Fruit fly (Drosophila melanogaster) whole organism, pupa: ENCODE measurements around the gene CG13898.
A peak's percentile ranks its signal among the peaks of the same experiment; 100 is the strongest.

Experiments
- CG10348 ChIP-seq: fragments of 200-800 bp; sonication (Bioruptor generic); IDR thresholded peaks from 2 replicates; pipeline ENCODE4 v1.3.6; 2022; ENCODE audit warnings: missing biosample characterization, missing genetic modification characterization
- CG12605 ChIP-seq: fragments of 200-800 bp; sonication (Bioruptor generic); IDR thresholded peaks from 2 replicates; pipeline ENCODE4 v1.3.6; 2022; ENCODE audit warnings: missing biosample characterization, missing genetic modification characterization
- CG13204 ChIP-seq: fragments of 200-800 bp; sonication (Bioruptor generic); optimal IDR thresholded peaks from 2 replicates; lab custom pipeline; 2018; ENCODE audit warnings: missing biosample characterization, mild to moderate bottlenecking, missing genetic modification characterization, moderate library complexity
- CG14655 ChIP-seq: fragments of 200-800 bp; sonication (Bioruptor generic); optimal IDR thresholded peaks from 3 replicates; lab custom pipeline; 2017; ENCODE audit warnings: mild to moderate bottlenecking, missing biosample characterization, missing genetic modification reagents, missing genetic modification characterization
- CG15710 ChIP-seq: fragments of 200-800 bp; sonication (Bioruptor generic); optimal IDR thresholded peaks from 2 replicates; lab custom pipeline; 2018; ENCODE audit warnings: missing biosample characterization, mild to moderate bottlenecking, missing genetic modification characterization, moderate library complexity
- CG17806 ChIP-seq: fragments of 200-800 bp; sonication (Bioruptor generic); optimal IDR thresholded peaks from 2 replicates; lab custom pipeline; 2018; ENCODE audit warnings: missing biosample characterization, mild to moderate bottlenecking, missing genetic modification characterization, moderate library complexity
- CG32121 ChIP-seq: fragments of 200-800 bp; sonication (Bioruptor generic); IDR thresholded peaks from 2 replicates; pipeline ENCODE4 v1.3.6; 2022; ENCODE audit warnings: missing biosample characterization, missing genetic modification characterization
- CG34367 ChIP-seq: fragments of 200-800 bp; sonication (Bioruptor generic); optimal IDR thresholded peaks from 2 replicates; lab custom pipeline; 2018; ENCODE audit warnings: missing biosample characterization, mild to moderate bottlenecking, missing genetic modification characterization
- CG4496 ChIP-seq: fragments of 200-800 bp; sonication (Bioruptor generic); IDR thresholded peaks from 3 replicates; pipeline ENCODE4 v1.3.6; 2022; ENCODE audit warnings: missing biosample characterization, missing genetic modification characterization
- CG8159 ChIP-seq: fragments of 200-800 bp; sonication (Bioruptor generic); optimal IDR thresholded peaks from 3 replicates; lab custom pipeline; 2018; ENCODE audit warnings: missing biosample characterization, mild to moderate bottlenecking, missing genetic modification characterization, moderate library complexity
- CG8301 ChIP-seq: fragments of 200-800 bp; sonication (Bioruptor generic); optimal IDR thresholded peaks from 2 replicates; lab custom pipeline; 2018; ENCODE audit warnings: missing biosample characterization, mild to moderate bottlenecking, missing genetic modification characterization
- CG9948 ChIP-seq: fragments of 200-800 bp; sonication (Bioruptor generic); optimal IDR thresholded peaks from 2 replicates; lab custom pipeline; 2018; ENCODE audit warnings: missing biosample characterization, mild to moderate bottlenecking, missing genetic modification characterization, moderate library complexity
- D1 ChIP-seq: fragments of 200-800 bp; sonication (Bioruptor generic); optimal IDR thresholded peaks from 2 replicates; lab custom pipeline; 2018; ENCODE audit warnings: missing biosample characterization, mild to moderate bottlenecking, missing genetic modification characterization, moderate library complexity
- EcR ChIP-seq: fragments of 200-800 bp; sonication (Bioruptor generic); optimal IDR thresholded peaks from 3 replicates; lab custom pipeline; 2019; ENCODE audit warnings: missing biosample characterization, missing genetic modification characterization, mild to moderate bottlenecking, moderate library complexity, missing genetic modification reagents
- Ets98B ChIP-seq: fragments of 200-800 bp; sonication (Bioruptor generic); IDR thresholded peaks from 2 replicates; pipeline ENCODE4 v1.3.6; 2022; ENCODE audit warnings: missing biosample characterization, missing genetic modification characterization
- Pif1A ChIP-seq: fragments of 200-800 bp; sonication (Bioruptor generic); optimal IDR thresholded peaks from 3 replicates; lab custom pipeline; 2016; ENCODE audit warnings: missing biosample characterization, missing genetic modification characterization
- Pif1B ChIP-seq: fragments of 200-800 bp; sonication (Bioruptor generic); optimal IDR thresholded peaks from 3 replicates; lab custom pipeline; 2016; ENCODE audit warnings: missing biosample characterization, missing genetic modification characterization
- Snoo ChIP-seq: fragments of 200-800 bp; sonication (Bioruptor generic); optimal IDR thresholded peaks from 3 replicates; lab custom pipeline; 2017; ENCODE audit warnings: missing biosample characterization, mild to moderate bottlenecking, missing genetic modification characterization, inconsistent platforms
- fd96Ca ChIP-seq: fragments of 200-800 bp; sonication (Bioruptor generic); IDR thresholded peaks from 3 replicates; pipeline ENCODE4 v1.3.6; 2022; ENCODE audit warnings: missing biosample characterization, missing genetic modification characterization
- gl ChIP-seq: fragments of 200-800 bp; sonication (Bioruptor generic); optimal IDR thresholded peaks from 2 replicates; lab custom pipeline; 2018; ENCODE audit warnings: missing biosample characterization, mild to moderate bottlenecking, missing genetic modification characterization
- rn ChIP-seq: fragments of 200-800 bp; sonication (Bioruptor generic); IDR thresholded peaks from 2 replicates; pipeline ENCODE4 v1.3.6; 2022; ENCODE audit warnings: missing biosample characterization, missing genetic modification characterization

CG13898 gene

DNA sequence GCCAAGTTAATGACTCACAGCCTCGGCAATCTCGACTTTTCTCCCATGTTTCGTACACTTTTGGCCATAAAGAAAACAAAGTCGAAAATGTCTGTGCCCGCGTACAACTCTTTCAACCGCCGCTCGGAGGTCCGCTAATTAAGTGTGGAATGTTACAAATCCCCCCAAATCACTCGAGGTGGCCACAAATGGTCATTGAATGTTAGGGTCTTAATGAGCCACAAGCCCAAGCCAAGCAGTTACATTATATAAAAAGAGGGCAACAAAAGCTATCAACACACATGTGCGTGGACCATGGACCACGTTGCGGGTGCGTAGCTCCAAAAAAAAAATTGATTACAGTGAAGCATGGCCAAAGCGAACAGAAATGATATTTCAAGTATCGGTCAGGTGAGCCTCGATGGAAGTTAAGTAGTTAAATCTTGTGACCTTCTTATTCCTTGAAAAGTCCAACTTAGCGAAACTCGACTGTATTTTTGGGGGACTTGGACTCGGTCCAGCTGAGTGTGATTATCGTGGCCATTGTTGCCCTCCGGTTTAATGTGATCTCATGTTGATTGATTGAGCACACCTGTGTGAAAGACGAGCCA is 15.5 kb upstream of the CG13898 start:
- TF ChIP-seq Snoo: peak; percentile 67
- no peak for TF ChIP-seq CG14655 (GFP tag; lab: Kevin White, UChicago)
- TF ChIP-seq EcR: no peak
- peak; percentile 51; the same call in 1 of the 2 replicates for TF ChIP-seq rn (GFP tag; lab: Robert Waterston, UW)
- peak; percentile 56 for TF ChIP-seq Pif1B
- no peak for TF ChIP-seq gl (tag; lab: Kevin White, UChicago)
- peak; percentile 55 for TF ChIP-seq Ets98B (GFP tag; lab: Robert Waterston, UW)
- no peak for TF ChIP-seq CG12605
- peak; percentile 71 for TF ChIP-seq CG4496 (GFP tag; lab: Robert Waterston, UW)
- TF ChIP-seq CG15710 (tag; lab: Kevin White, UChicago): peak; percentile 3
- TF ChIP-seq CG8159: no peak
- no peak for TF ChIP-seq CG10348 (GFP tag; lab: Robert Waterston, UW)
- peak; percentile 33 for TF ChIP-seq Pif1A (GFP tag; lab: Kevin White, UChicago)
- TF ChIP-seq CG13204 (GFP tag; lab: Kevin White, UChicago): no peak
- TF ChIP-seq D1 (tag; lab: Kevin White, UChicago): no peak
- TF ChIP-seq CG8301 (tag; lab: Kevin White, UChicago): peak; percentile 1
- 0 out of 2 replicates have a peak, but pooled peaks have one; percentile 23 for TF ChIP-seq CG32121 (GFP tag; lab: Robert Waterston, UW)
- no peak for TF ChIP-seq CG34367 (tag; lab: Kevin White, UChicago)
- TF ChIP-seq CG17806 (tag; lab: Kevin White, UChicago): peak; percentile 16
- TF ChIP-seq fd96Ca (GFP tag; lab: Robert Waterston, UW): peak; percentile 57; the same call in 1 of the 3 replicates
- TF ChIP-seq CG9948: no peak

DNA sequence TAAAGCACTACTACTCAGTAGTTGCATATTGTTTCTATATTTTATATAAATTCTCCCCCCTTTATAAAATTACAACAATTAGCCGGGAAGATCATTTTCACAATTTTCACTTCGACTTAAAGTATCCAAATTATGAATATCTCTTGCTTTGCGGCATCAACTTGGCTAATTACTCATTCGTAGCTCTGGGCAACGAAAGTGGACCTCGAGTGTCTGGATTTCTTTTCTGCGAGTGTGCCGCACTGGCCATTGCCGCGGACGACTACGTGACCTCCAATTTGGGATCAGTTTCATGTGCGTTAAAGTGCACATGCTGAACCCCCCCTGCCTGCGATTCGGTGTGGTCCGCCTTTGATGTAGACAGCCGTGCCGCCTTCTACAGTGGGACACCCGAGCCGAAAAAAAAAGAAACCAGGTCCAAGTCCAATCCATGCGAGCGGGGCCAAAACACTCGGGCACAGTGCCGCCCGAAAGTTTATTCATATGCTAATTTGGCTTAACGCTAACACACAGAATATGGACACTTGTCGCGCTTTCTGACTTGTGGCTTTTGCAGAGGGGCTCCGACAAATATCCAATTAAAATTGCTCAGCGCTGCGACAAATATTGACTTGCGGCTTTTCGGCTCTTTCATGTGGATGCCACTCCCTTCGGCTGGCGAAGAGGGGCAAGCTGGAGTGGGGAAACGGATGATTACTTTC is 14.7 kb upstream of the CG13898 start:
- TF ChIP-seq EcR (no peak), CG9948 (peak; percentile 20), CG32121 (GFP tag; lab: Robert Waterston, UW) (peak; percentile 10), CG13204 (GFP tag; lab: Kevin White, UChicago) (no peak), CG12605 (no peak), CG14655 (GFP tag; lab: Kevin White, UChicago) (peak; percentile 10), gl (tag; lab: Kevin White, UChicago) (no peak), fd96Ca (GFP tag; lab: Robert Waterston, UW) (peak; percentile 39; the same call in 1 of the 3 replicates), Snoo (peak; percentile 58), CG4496 (GFP tag; lab: Robert Waterston, UW) (no peak; the same call in 2 of the 3 replicates), CG34367 (tag; lab: Kevin White, UChicago) (peak; percentile 17), CG10348 (GFP tag; lab: Robert Waterston, UW) (peak; percentile 31; the same call in 1 of the 2 replicates), CG17806 (tag; lab: Kevin White, UChicago) (peak; percentile 24), CG8301 (tag; lab: Kevin White, UChicago) (peak; percentile 14), CG8159 (peak; percentile 61), CG15710 (tag; lab: Kevin White, UChicago) (peak; percentile 43), Pif1B (peak; percentile 41), rn (GFP tag; lab: Robert Waterston, UW) (no peak), Ets98B (GFP tag; lab: Robert Waterston, UW) (peak; percentile 25; the same call in 1 of the 2 replicates), Pif1A (GFP tag; lab: Kevin White, UChicago) (peak; percentile 61), D1 (tag; lab: Kevin White, UChicago) (no peak)

DNA sequence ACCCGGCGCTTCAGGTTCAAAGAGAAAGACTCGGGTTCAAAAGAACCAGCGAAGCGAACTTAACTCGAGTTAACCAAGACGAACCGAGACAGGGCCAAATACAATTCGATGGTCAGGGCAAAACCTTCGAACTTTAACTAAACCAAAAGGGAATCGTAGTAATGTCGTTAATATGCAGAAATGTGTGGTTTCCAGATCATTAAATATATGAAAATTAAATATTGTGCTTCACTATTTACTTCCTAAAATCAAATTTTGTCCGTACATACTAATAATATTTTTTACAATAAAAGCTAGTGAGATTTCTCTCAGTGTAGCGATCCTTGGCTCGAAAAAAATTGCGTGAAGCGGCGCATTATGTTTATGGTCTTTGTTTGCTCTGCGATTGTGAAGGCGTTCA is 13.9 kb upstream of the CG13898 start:
- TF ChIP-seq CG15710 (tag; lab: Kevin White, UChicago) (peak; percentile 41), CG17806 (tag; lab: Kevin White, UChicago) (peak; percentile 38), Pif1A (GFP tag; lab: Kevin White, UChicago) (peak; percentile 63), CG12605 (no peak), D1 (tag; lab: Kevin White, UChicago) (no peak), Pif1B (peak; percentile 46), CG8301 (tag; lab: Kevin White, UChicago) (no peak), CG10348 (GFP tag; lab: Robert Waterston, UW) (no peak), CG8159 (peak; percentile 59), CG9948 (peak; percentile 38), Snoo (peak; percentile 22), EcR (no peak), CG34367 (tag; lab: Kevin White, UChicago) (peak; percentile 42)

DNA sequence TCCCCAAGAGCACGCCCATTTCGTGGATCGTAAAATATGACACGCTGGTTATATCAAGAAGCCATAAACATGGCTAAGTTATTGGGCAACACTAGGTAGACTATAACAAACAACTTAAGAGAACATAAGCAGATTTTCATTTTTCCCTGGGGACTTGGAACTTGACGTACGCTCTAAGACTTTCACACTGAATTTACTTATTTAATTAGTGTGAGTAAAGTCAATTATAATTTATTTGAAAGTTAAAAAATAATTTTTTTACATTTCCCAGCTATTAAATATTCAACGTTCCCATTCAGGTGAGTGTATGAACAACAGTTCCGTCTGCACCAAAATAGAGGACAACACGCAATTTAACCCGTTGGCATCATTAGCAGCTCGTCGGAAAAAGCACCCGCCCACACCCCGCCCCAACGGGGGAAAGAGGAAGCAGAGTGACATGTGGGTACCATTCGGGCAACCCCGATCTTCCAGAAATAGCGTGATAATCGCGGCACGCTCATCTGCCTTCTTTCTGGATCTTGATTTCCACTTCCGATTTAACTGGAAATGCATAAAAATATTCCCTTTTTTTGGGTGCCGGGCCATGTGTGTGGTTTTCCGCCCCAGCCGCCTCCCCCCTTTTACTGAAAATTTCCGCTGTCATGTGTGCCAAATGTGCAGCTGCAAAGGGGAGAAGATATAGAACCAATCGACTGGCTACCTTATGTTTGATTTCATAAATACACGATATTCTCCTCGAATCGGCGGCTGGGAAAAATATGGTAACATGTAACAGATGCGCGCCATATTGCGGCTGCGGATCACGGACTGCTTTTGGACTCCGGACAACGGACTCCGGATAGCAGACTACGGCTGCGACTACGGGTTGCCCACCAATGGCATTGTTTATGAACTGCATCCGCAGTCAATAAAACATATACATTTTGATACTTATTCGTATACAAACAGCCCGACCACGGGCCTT is 11.7 kb upstream of the CG13898 start:
- TF ChIP-seq Snoo (no peak), CG4496 (GFP tag; lab: Robert Waterston, UW) (0 out of 3 replicates have a peak, but pooled peaks have one; percentile 31)

DNA sequence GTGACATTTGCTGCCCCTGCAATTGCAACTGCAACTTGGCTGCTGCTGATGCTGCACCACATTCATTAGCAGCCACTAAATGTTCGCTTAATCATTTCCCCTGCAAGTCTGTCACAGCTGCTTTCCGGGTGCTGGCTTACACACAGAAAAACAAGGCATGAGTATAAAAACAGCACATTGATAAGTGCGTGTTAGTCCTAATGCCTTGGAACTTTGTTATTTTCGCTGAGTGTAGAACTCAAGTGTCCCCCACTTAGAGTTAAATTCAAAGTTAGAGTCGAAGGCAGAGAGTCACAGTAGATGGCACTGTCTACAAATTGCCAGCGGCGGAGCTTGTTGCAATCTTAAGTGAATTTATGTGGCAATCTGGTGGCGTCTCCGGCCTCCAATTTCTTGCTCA is 10.1 kb upstream of the CG13898 start:
- TF ChIP-seq Pif1B (no peak), CG32121 (GFP tag; lab: Robert Waterston, UW) (no peak), fd96Ca (GFP tag; lab: Robert Waterston, UW) (0 out of 3 replicates have a peak, but pooled peaks have one; percentile 44), CG13204 (GFP tag; lab: Kevin White, UChicago) (no peak), Snoo (no peak), CG8301 (tag; lab: Kevin White, UChicago) (peak; percentile 43), CG15710 (tag; lab: Kevin White, UChicago) (peak; percentile 0), CG34367 (tag; lab: Kevin White, UChicago) (no peak), CG4496 (GFP tag; lab: Robert Waterston, UW) (peak; percentile 45; the same call in 1 of the 3 replicates), Ets98B (GFP tag; lab: Robert Waterston, UW) (peak; percentile 33; the same call in 1 of the 2 replicates), CG10348 (GFP tag; lab: Robert Waterston, UW) (no peak), CG9948 (peak; percentile 31), rn (GFP tag; lab: Robert Waterston, UW) (no peak), CG12605 (0 out of 2 replicates have a peak, but pooled peaks have one; percentile 16), CG8159 (peak; percentile 31), CG17806 (tag; lab: Kevin White, UChicago) (peak; percentile 32), CG14655 (GFP tag; lab: Kevin White, UChicago) (peak; percentile 56), Pif1A (GFP tag; lab: Kevin White, UChicago) (peak; percentile 21), D1 (tag; lab: Kevin White, UChicago) (no peak)
- TF ChIP-seq, all 21 proteins: peak for 11
